Fruit fly (Drosophila melanogaster) whole organism, pupa: ENCODE results near the gene serp.

Experiments
- CG12605 ChIP-seq: fragments of 200-800 bp; sonication (Bioruptor generic); IDR thresholded peaks from 2 replicates; pipeline ENCODE4 v1.3.6; 2022; ENCODE audit warnings: missing biosample characterization, missing genetic modification characterization
- CG13204 ChIP-seq: fragments of 200-800 bp; sonication (Bioruptor generic); optimal IDR thresholded peaks from 2 replicates; lab custom pipeline; 2018; ENCODE audit warnings: missing biosample characterization, mild to moderate bottlenecking, missing genetic modification characterization, moderate library complexity
- CG15710 ChIP-seq: fragments of 200-800 bp; sonication (Bioruptor generic); optimal IDR thresholded peaks from 2 replicates; lab custom pipeline; 2018; ENCODE audit warnings: missing biosample characterization, mild to moderate bottlenecking, missing genetic modification characterization, moderate library complexity
- CG32121 ChIP-seq: fragments of 200-800 bp; sonication (Bioruptor generic); IDR thresholded peaks from 2 replicates; pipeline ENCODE4 v1.3.6; 2022; ENCODE audit warnings: missing biosample characterization, missing genetic modification characterization
- CG34367 ChIP-seq: fragments of 200-800 bp; sonication (Bioruptor generic); optimal IDR thresholded peaks from 2 replicates; lab custom pipeline; 2018; ENCODE audit warnings: missing biosample characterization, mild to moderate bottlenecking, missing genetic modification characterization
- CG8159 ChIP-seq: fragments of 200-800 bp; sonication (Bioruptor generic); optimal IDR thresholded peaks from 3 replicates; lab custom pipeline; 2018; ENCODE audit warnings: missing biosample characterization, mild to moderate bottlenecking, missing genetic modification characterization, moderate library complexity
- D1 ChIP-seq: fragments of 200-800 bp; sonication (Bioruptor generic); optimal IDR thresholded peaks from 2 replicates; lab custom pipeline; 2018; ENCODE audit warnings: missing biosample characterization, mild to moderate bottlenecking, missing genetic modification characterization, moderate library complexity
- EcR ChIP-seq: fragments of 200-800 bp; sonication (Bioruptor generic); optimal IDR thresholded peaks from 3 replicates; lab custom pipeline; 2019; ENCODE audit warnings: missing biosample characterization, missing genetic modification characterization, mild to moderate bottlenecking, moderate library complexity, missing genetic modification reagents
- Ets98B ChIP-seq: fragments of 200-800 bp; sonication (Bioruptor generic); IDR thresholded peaks from 2 replicates; pipeline ENCODE4 v1.3.6; 2022; ENCODE audit warnings: missing biosample characterization, missing genetic modification characterization
- Snoo ChIP-seq: fragments of 200-800 bp; sonication (Bioruptor generic); optimal IDR thresholded peaks from 3 replicates; lab custom pipeline; 2017; ENCODE audit warnings: missing biosample characterization, mild to moderate bottlenecking, missing genetic modification characterization, inconsistent platforms
- rn ChIP-seq: fragments of 200-800 bp; sonication (Bioruptor generic); IDR thresholded peaks from 2 replicates; pipeline ENCODE4 v1.3.6; 2022; ENCODE audit warnings: missing biosample characterization, missing genetic modification characterization

dm6 chr3L:19698651-19699050 is 9.2 kb downstream of the serp start:
- no peak for TF ChIP-seq Ets98B (GFP tag; lab: Robert Waterston, UW)
- TF ChIP-seq CG12605 (GFP tag; lab: Robert Waterston, UW): no peak
- no peak for TF ChIP-seq rn (GFP tag; lab: Robert Waterston, UW)
- no peak for TF ChIP-seq Snoo (tag; lab: Kevin White, UChicago)
- no peak for TF ChIP-seq EcR (GFP tag; lab: Kevin White, UChicago)
- TF ChIP-seq CG34367 (tag; lab: Kevin White, UChicago): no peak
- no peak for TF ChIP-seq CG32121 (GFP tag; lab: Robert Waterston, UW)
- TF ChIP-seq CG13204 (GFP tag; lab: Kevin White, UChicago): no peak
- no peak for TF ChIP-seq D1 (tag; lab: Kevin White, UChicago)
- TF ChIP-seq CG8159 (tag; lab: Kevin White, UChicago): no peak
- TF ChIP-seq CG15710 (tag; lab: Kevin White, UChicago): no peak
